Worm (Caenorhabditis elegans): ENCODE measurements around the gene cfp-1.

DNA sequence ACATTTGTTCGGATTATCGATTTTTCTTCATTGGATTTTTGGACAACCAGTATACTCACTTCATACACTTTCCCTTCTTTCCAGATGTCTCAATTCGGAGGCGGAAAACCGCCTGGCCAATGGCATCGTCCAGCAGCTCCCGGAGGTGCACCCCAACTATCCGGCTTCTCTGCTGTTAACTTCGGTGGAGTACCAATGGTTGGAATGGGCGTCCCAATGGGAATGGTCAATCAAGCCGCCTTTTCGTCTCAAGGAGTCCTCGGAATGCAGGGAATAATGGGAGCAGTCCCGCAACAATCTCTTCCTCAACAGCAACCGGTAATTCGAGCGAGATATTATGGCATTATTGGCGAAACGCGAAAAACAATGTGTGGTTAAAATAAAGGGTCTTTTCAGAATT is 5.8 kb upstream of the cfp-1 start, which contains the start of gene ccar-1:
- TF ChIP-seq elt-3 (tag; optimal IDR thresholded peaks at IDR 0.05) (no peak), ztf-1 (GFP tag; conservative IDR thresholded peaks at IDR 0.05) (no peak), ceh-16 (tag; optimal IDR thresholded peaks at IDR 0.05) (no peak), unc-62 (GFP tag; optimal IDR thresholded peaks at IDR 0.05) (no peak), lsy-2 (tag; optimal IDR thresholded peaks at IDR 0.05) (no peak), snpc-4 (tag; optimal IDR thresholded peaks at IDR 0.05) (no peak), zag-1 (tag; optimal IDR thresholded peaks at IDR 0.05) (no peak)

All from whole organism, L2 larva.